Worm (Caenorhabditis elegans): ENCODE results near the gene srh-195.

DNA sequence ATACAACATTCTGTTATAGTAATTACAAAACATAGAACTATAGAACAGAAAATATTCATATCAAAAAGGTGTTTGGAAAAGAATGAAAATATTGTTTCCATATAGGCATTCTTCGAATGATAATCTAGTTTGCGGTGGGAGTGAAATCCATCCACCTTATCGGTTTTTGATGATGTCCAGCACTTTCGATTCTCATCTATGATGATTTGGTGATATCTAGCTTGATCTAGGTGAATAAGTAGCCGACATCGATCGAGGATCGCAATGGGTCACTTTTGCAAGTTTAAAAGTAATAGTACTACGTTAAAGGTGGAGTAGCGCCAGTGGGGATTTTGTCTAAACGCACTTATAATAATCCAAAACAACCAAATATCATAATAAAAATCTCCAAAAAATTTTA, 3.7 kb downstream of the srh-195 start, which contains the start of gene R52.6:
- TF ChIP-seq gmeb-1 (tag; optimal IDR thresholded peaks at IDR 0.05) (no peak), dmd-4 (tag; optimal IDR thresholded peaks at IDR 0.05) (no peak), egl-27 (tag; optimal IDR thresholded peaks at IDR 0.05) (no peak), unc-55 (GFP tag; optimal IDR thresholded peaks at IDR 0.05) (no peak), Y55F3AM.14 (GFP tag; optimal IDR thresholded peaks at IDR 0.05) (no peak), R02D3.7 (tag; optimal IDR thresholded peaks at IDR 0.05) (no peak)
